Worm (Caenorhabditis elegans) whole organism, L4 larva: ENCODE data around the gene F54C9.3.

ENCODE experiments used
- T20F7.1 ChIP-seq: fragments of 200-800 bp; sonication (Bioruptor generic); optimal IDR thresholded peaks from 2 replicates; lab custom pipeline; 2018; ENCODE audit warnings: mild to moderate bottlenecking, missing genetic modification characterization, missing compliant biosample characterization
- T26A8.4 ChIP-seq: fragments of 200-800 bp; sonication (Bioruptor generic); IDR thresholded peaks from 2 replicates; pipeline ENCODE4 v1.3.6; 2022; ENCODE audit warnings: missing genetic modification characterization, missing compliant biosample characterization
- Y5F2A.4 ChIP-seq: fragments of 200-800 bp; sonication (Bioruptor generic); optimal IDR thresholded peaks from 2 replicates; lab custom pipeline; 2018; ENCODE audit warnings: mild to moderate bottlenecking, missing genetic modification characterization, missing compliant biosample characterization
- ZK546.5 ChIP-seq, 2 experiments: sonication (generic microtip); optimal IDR thresholded peaks; 2 replicates each; lab custom pipeline; 2017; ENCODE audit warnings: missing biosample characterization in 2 of 2, missing genetic modification characterization in 2 of 2
- aha-1 ChIP-seq: fragments of 150-350 bp; peaks from one replicate; lab custom pipeline; 2014; ENCODE audit warnings: missing biosample characterization, missing genetic modification characterization
- ceh-28 ChIP-seq: fragments of 150-350 bp; optimal IDR thresholded peaks from 2 replicates; lab custom pipeline; 2014; ENCODE audit warnings: missing biosample characterization, missing genetic modification reagents, missing genetic modification characterization
- ceh-62 ChIP-seq: sonication (generic microtip); optimal IDR thresholded peaks from 2 replicates; lab custom pipeline; 2017; ENCODE audit warnings: missing biosample characterization, missing genetic modification characterization
- cey-2 ChIP-seq: sonication (generic microtip); optimal IDR thresholded peaks from 3 replicates; lab custom pipeline; 2017; ENCODE audit warnings: missing genetic modification characterization, mild to moderate bottlenecking, missing compliant biosample characterization, antibody characterized with exemption, borderline replicate concordance; ENCODE audit not compliant: insufficient read depth
- ctbp-1 ChIP-seq: fragments of 200-800 bp; sonication (Bioruptor generic); IDR thresholded peaks from 2 replicates; pipeline ENCODE4 v1.3.6; 2022; ENCODE audit warnings: missing genetic modification reagents, missing genetic modification characterization, missing compliant biosample characterization
- daf-19 ChIP-seq: fragments of 200-800 bp; sonication (Bioruptor generic); conservative IDR thresholded peaks from 2 replicates; pipeline ENCODE4 v1.3.6; 2022; ENCODE audit warnings: missing genetic modification characterization, missing compliant biosample characterization
- daf-8 ChIP-seq: fragments of 200-800 bp; sonication (Bioruptor generic); IDR thresholded peaks from 2 replicates; pipeline ENCODE4 v1.3.6; 2022; ENCODE audit warnings: missing genetic modification characterization, missing compliant biosample characterization
- dmd-6 ChIP-seq: fragments of 200-800 bp; sonication (Bioruptor generic); IDR thresholded peaks from 2 replicates; pipeline ENCODE4 v1.3.6; 2022; ENCODE audit warnings: missing genetic modification reagents, missing genetic modification characterization, missing compliant biosample characterization
- dmd-8 ChIP-seq: fragments of 200-800 bp; sonication (Bioruptor generic); IDR thresholded peaks from 2 replicates; pipeline ENCODE4 v1.3.6; 2022; ENCODE audit warnings: missing genetic modification characterization, missing compliant biosample characterization
- dmd-9 ChIP-seq: fragments of 200-800 bp; sonication (Bioruptor generic); IDR thresholded peaks from 2 replicates; pipeline ENCODE4 v1.3.6; 2022; ENCODE audit warnings: missing genetic modification reagents, missing genetic modification characterization, missing compliant biosample characterization
- dpl-1 ChIP-seq: fragments of 150-350 bp; optimal IDR thresholded peaks from 2 replicates; lab custom pipeline; 2014; ENCODE audit warnings: missing biosample characterization, missing genetic modification reagents, missing genetic modification characterization
- dve-1 ChIP-seq: sonication (generic microtip); optimal IDR thresholded peaks from 2 replicates; lab custom pipeline; 2017; ENCODE audit warnings: antibody characterized with exemption, mild to moderate bottlenecking, missing genetic modification characterization, missing compliant biosample characterization; ENCODE audit not compliant: insufficient read depth
- fkh-10 ChIP-seq: fragments of 150-350 bp; optimal IDR thresholded peaks from 2 replicates; lab custom pipeline; 2014; ENCODE audit warnings: missing biosample characterization, missing genetic modification reagents, missing genetic modification characterization
- fos-1 ChIP-seq: fragments of 150-350 bp; optimal IDR thresholded peaks from 2 replicates; lab custom pipeline; 2014; ENCODE audit warnings: missing biosample characterization, missing genetic modification characterization
- gei-8 ChIP-seq: fragments of 200-800 bp; sonication (Bioruptor generic); optimal IDR thresholded peaks from 2 replicates; lab custom pipeline; 2018; ENCODE audit warnings: mild to moderate bottlenecking, missing genetic modification characterization, missing compliant biosample characterization
- hlh-11 ChIP-seq: fragments of 200-800 bp; sonication (Bioruptor generic); optimal IDR thresholded peaks from 2 replicates; lab custom pipeline; 2018; ENCODE audit warnings: mild to moderate bottlenecking, missing genetic modification characterization, missing compliant biosample characterization
- hmg-1.1 ChIP-seq: fragments of 200-800 bp; sonication (Bioruptor generic); IDR thresholded peaks from 2 replicates; pipeline ENCODE4 v1.3.6; 2022; ENCODE audit warnings: missing genetic modification reagents, missing genetic modification characterization, missing compliant biosample characterization
- lin-1 ChIP-seq: fragments of 200-800 bp; sonication (Bioruptor generic); IDR thresholded peaks from 2 replicates; pipeline ENCODE4 v1.3.6; 2022; ENCODE audit warnings: missing genetic modification reagents, missing genetic modification characterization, missing compliant biosample characterization
- lin-13 ChIP-seq: fragments of 150-350 bp; optimal IDR thresholded peaks from 2 replicates; lab custom pipeline; 2014; ENCODE audit warnings: missing biosample characterization, missing genetic modification reagents, missing genetic modification characterization
- lin-15B ChIP-seq: fragments of 150-350 bp; sonication (generic microtip); optimal IDR thresholded peaks from 3 replicates; lab custom pipeline; 2014; ENCODE audit warnings: missing biosample characterization, missing genetic modification characterization
- lin-38 ChIP-seq: fragments of 200-800 bp; sonication (Bioruptor generic); IDR thresholded peaks from 2 replicates; pipeline ENCODE4 v1.3.6; 2022; ENCODE audit warnings: missing genetic modification reagents, missing genetic modification characterization, missing compliant biosample characterization
- lin-39 ChIP-seq: fragments of 150-350 bp; optimal IDR thresholded peaks from 2 replicates; lab custom pipeline; 2014; ENCODE audit warnings: missing biosample characterization, missing genetic modification reagents, missing genetic modification characterization
- madf-5 ChIP-seq, 2 experiments: fragments of 200-800 bp; sonication (Bioruptor generic); IDR thresholded peaks; 2 replicates each; pipeline ENCODE4 v1.3.6; 2022; ENCODE audit warnings: missing compliant biosample characterization in 2 of 2, missing genetic modification characterization in 2 of 2
- madf-9 ChIP-seq: fragments of 200-800 bp; sonication (Bioruptor generic); conservative IDR thresholded peaks from 2 replicates; pipeline ENCODE4 v1.3.6; 2022; ENCODE audit warnings: missing genetic modification reagents, missing genetic modification characterization, missing compliant biosample characterization
- mdl-1 ChIP-seq, 2 experiments: fragments of 150-350 bp in 1 of 2; sonication (generic microtip) in 1 of 2; optimal IDR thresholded peaks; 2 replicates each; lab custom pipeline; 2014 to 2017; ENCODE audit warnings: missing biosample characterization in 2 of 2, missing genetic modification characterization in 2 of 2
- mdt-29 ChIP-seq: fragments of 200-800 bp; sonication (Bioruptor generic); IDR thresholded peaks from 2 replicates; pipeline ENCODE4 v1.3.6; 2022; ENCODE audit warnings: missing genetic modification reagents, missing genetic modification characterization, missing compliant biosample characterization
- mes-2 ChIP-seq: sonication (generic microtip); optimal IDR thresholded peaks from 2 replicates; lab custom pipeline; 2016; ENCODE audit warnings: missing genotype, mild to moderate bottlenecking, missing genetic modification characterization, missing compliant biosample characterization; ENCODE audit not compliant: poor library complexity, severe bottlenecking
- mxl-2 ChIP-seq: fragments of 200-800 bp; sonication (Bioruptor generic); conservative IDR thresholded peaks from 2 replicates; pipeline ENCODE4 v1.3.6; 2022; ENCODE audit warnings: missing genetic modification reagents, missing genetic modification characterization, missing compliant biosample characterization
- nhr-10 ChIP-seq: fragments of 150-350 bp; optimal IDR thresholded peaks from 2 replicates; lab custom pipeline; 2014; ENCODE audit warnings: missing biosample characterization, missing genetic modification characterization
- nhr-102 ChIP-seq: sonication (generic microtip); optimal IDR thresholded peaks from 2 replicates; lab custom pipeline; 2016; ENCODE audit warnings: mild to moderate bottlenecking, missing genetic modification characterization, moderate library complexity, missing compliant biosample characterization
- nhr-111 ChIP-seq: fragments of 200-800 bp; sonication (Bioruptor generic); optimal IDR thresholded peaks from 2 replicates; lab custom pipeline; 2018; ENCODE audit warnings: mild to moderate bottlenecking, missing genetic modification characterization, missing compliant biosample characterization
- nhr-237 ChIP-seq: sonication (generic microtip); optimal IDR thresholded peaks from 2 replicates; lab custom pipeline; 2017; ENCODE audit warnings: missing biosample characterization, missing genetic modification characterization
- nhr-25 ChIP-seq: sonication (generic microtip); optimal IDR thresholded peaks from 2 replicates; lab custom pipeline; 2017; ENCODE audit warnings: missing genetic modification characterization, mild to moderate bottlenecking, missing compliant biosample characterization, antibody characterized with exemption, moderate library complexity, borderline replicate concordance; ENCODE audit not compliant: insufficient read depth
- nhr-28 ChIP-seq: fragments of 150-350 bp; optimal IDR thresholded peaks from 2 replicates; lab custom pipeline; 2014; ENCODE audit warnings: missing biosample characterization, missing genetic modification characterization
- nhr-76 ChIP-seq: fragments of 150-350 bp; optimal IDR thresholded peaks from 2 replicates; lab custom pipeline; 2014; ENCODE audit warnings: missing biosample characterization, missing genetic modification characterization
- nhr-77 ChIP-seq: fragments of 150-350 bp; optimal IDR thresholded peaks from 2 replicates; lab custom pipeline; 2014; ENCODE audit warnings: missing biosample characterization, missing genetic modification characterization
- pha-4 ChIP-seq, 2 experiments: fragments of 150-350 bp in 1 of 2; fragments of 200-800 bp in 1 of 2; sonication (Bioruptor generic) in 1 of 2; IDR thresholded peaks in 1 of 2; optimal IDR thresholded peaks in 1 of 2; 2 replicates each; pipeline versions ENCODE4 v1.3.6 to Lab custom; 2014 to 2022; ENCODE audit warnings: missing genetic modification characterization in 2 of 2, missing genetic modification reagents in 2 of 2, missing biosample characterization in 1 of 2, missing compliant biosample characterization in 1 of 2
- saeg-2 ChIP-seq: fragments of 200-800 bp; sonication (Bioruptor generic); IDR thresholded peaks from 2 replicates; pipeline ENCODE4 v1.3.6; 2022; ENCODE audit warnings: missing genetic modification reagents, missing genetic modification characterization, missing compliant biosample characterization
- sdz-12 ChIP-seq: fragments of 200-800 bp; sonication (Bioruptor generic); optimal IDR thresholded peaks from 2 replicates; lab custom pipeline; 2018; ENCODE audit warnings: mild to moderate bottlenecking, missing genetic modification characterization, missing compliant biosample characterization
- unc-130 ChIP-seq: sonication (generic microtip); optimal IDR thresholded peaks from 2 replicates; lab custom pipeline; 2016; ENCODE audit warnings: missing genetic modification reagents, missing genetic modification characterization, missing compliant biosample characterization
- unc-62 ChIP-seq, 3 experiments: fragments of 150-350 bp in 1 of 3; sonication (generic microtip); optimal IDR thresholded peaks in 2 of 3; peaks in 1 of 3; 1 replicate in 1 of 3; 2 replicates in 2 of 3; lab custom pipeline; 2014 to 2017; ENCODE audit warnings: missing biosample characterization in 3 of 3, missing genetic modification characterization in 3 of 3, missing genetic modification reagents in 3 of 3, missing genotype in 1 of 3
- zag-1 ChIP-seq: fragments of 150-350 bp; optimal IDR thresholded peaks from 2 replicates; lab custom pipeline; 2014; ENCODE audit warnings: missing biosample characterization, missing genetic modification characterization
- zip-2 ChIP-seq: fragments of 150-350 bp; optimal IDR thresholded peaks from 2 replicates; lab custom pipeline; 2014; ENCODE audit warnings: missing biosample characterization, missing genetic modification characterization

Gene F54C9.3

ce11 chrII:8562002-8562401, 4.7 kb downstream of the F54C9.3 start, which contains the start of gene F54C9.14:
F54C9.14 (plus strand) TSS chrII:8562302.
- TF ChIP-seq nhr-77 (tag; lab: Kevin White, UChicago) = no peak
- no peak for TF ChIP-seq mdl-1 (tag; optimal IDR thresholded peaks at IDR 0.05; lab: Kevin White, UChicago)
- no peak for TF ChIP-seq nhr-102 (tag; lab: Kevin White, UChicago)
- no peak for TF ChIP-seq hlh-11 (tag; lab: Kevin White, UChicago)
- no peak for TF ChIP-seq fkh-10 (GFP tag; lab: Kevin White, UChicago)
- TF ChIP-seq dve-1 (tag; lab: Kevin White, UChicago) = no peak
- TF ChIP-seq ctbp-1 (GFP tag; lab: Robert Waterston, UW) = no peak
- TF ChIP-seq daf-8 = no peak
- no peak for TF ChIP-seq unc-62 (GFP tag; optimal IDR thresholded peaks at IDR 0.05 in 1 of 2; lab: Kevin White, UChicago)
- TF ChIP-seq unc-62 (tag; optimal IDR thresholded peaks at IDR 0.05; lab: Kevin White, UChicago) = no peak
- no peak for TF ChIP-seq sdz-12
- no peak for TF ChIP-seq zag-1 (tag; lab: Kevin White, UChicago)
- no peak for TF ChIP-seq ceh-28
- no peak for TF ChIP-seq lin-38
- TF ChIP-seq ceh-62 = no peak
- TF ChIP-seq saeg-2 (GFP tag; lab: Robert Waterston, UW) = no peak

ce11 chrII:8561227-8561626, 5.4 kb downstream of the F54C9.3 start, which contains the start of gene iff-2:
iff-2 (minus strand) TSS chrII:8561367.
- TF ChIP-seq ceh-28 (peak; percentile 41), pha-4 (GFP tag; IDR thresholded peaks at IDR 0.05; lab: Robert Waterston, UW) (peak; percentile 96), pha-4 (tag; optimal IDR thresholded peaks at IDR 0.05; lab: Kevin White, UChicago) (no peak), hmg-1.1 (peak; percentile 99), saeg-2 (GFP tag; lab: Robert Waterston, UW) (peak; percentile 92), aha-1 (tag; lab: Kevin White, UChicago) (peak; percentile 100), gei-8 (peak; percentile 58), nhr-25 (peak; percentile 97), T20F7.1 (GFP tag; lab: Kevin White, UChicago) (peak; percentile 97), lin-13 (GFP tag; lab: Kevin White, UChicago) (peak; percentile 99), lin-39 (tag; lab: Kevin White, UChicago) (no peak), lin-1 (GFP tag; lab: Robert Waterston, UW) (peak; percentile 96), mxl-2 (GFP tag; lab: Robert Waterston, UW) (peak; percentile 92), T26A8.4 (GFP tag; lab: Robert Waterston, UW) (peak; percentile 97), lin-15B (tag; lab: Kevin White, UChicago) (peak; percentile 98), nhr-102 (tag; lab: Kevin White, UChicago) (peak; percentile 97), ZK546.5 (tag; optimal IDR thresholded peaks at IDR 0.05; lab: Kevin White, UChicago) (peak; percentile 47 to 92), dmd-6 (GFP tag; lab: Robert Waterston, UW) (peak; percentile 99), dpl-1 (GFP tag; lab: Kevin White, UChicago) (peak; percentile 97), mdt-29 (no peak; the same call in none of the 2 replicates), nhr-10 (tag; lab: Kevin White, UChicago) (peak; percentile 97), nhr-111 (no peak), cey-2 (peak; percentile 85), unc-130 (GFP tag; lab: Kevin White, UChicago) (peak; percentile 51), nhr-28 (tag; lab: Kevin White, UChicago) (peak; percentile 100), Y5F2A.4 (peak; percentile 78), fos-1 (tag; lab: Kevin White, UChicago) (peak; percentile 58), zip-2 (tag; lab: Kevin White, UChicago) (peak; percentile 89), dmd-9 (GFP tag; lab: Robert Waterston, UW) (peak; percentile 95), mes-2 (peak; percentile 97), daf-19 (GFP tag; lab: Robert Waterston, UW) (peak; percentile 71), dve-1 (tag; lab: Kevin White, UChicago) (peak; percentile 100), madf-5 (GFP tag; IDR thresholded peaks at IDR 0.05; lab: Robert Waterston, UW) (peak in 1 of 2 experiments; percentile 89; a peak in 1 of 4 replicates), nhr-76 (peak; percentile 81), mdl-1 (tag; optimal IDR thresholded peaks at IDR 0.05; lab: Kevin White, UChicago) (peak; percentile 93 to 99), madf-9 (peak; percentile 95), dmd-8 (GFP tag; lab: Robert Waterston, UW) (no peak; the same call in 1 of the 2 replicates), nhr-237 (tag; lab: Kevin White, UChicago) (peak; percentile 83)
